Fruit fly (Drosophila melanogaster) S2 (cell line): ENCODE measurements around the gene Aldh.

Source experiments
- CG8478 ChIP-seq: fragments of >200 bp; optimal IDR thresholded peaks from 2 replicates; lab custom pipeline; 2018
- CTCF ChIP-seq, 2 experiments: fragments of >200 bp; optimal IDR thresholded peaks; 2 replicates each; lab custom pipeline; 2018

- TF ChIP-seq CG8478 (lab: Kevin White, UChicago) (no peak), CTCF (optimal IDR thresholded peaks at IDR 0.05; lab: Kevin White, UChicago) (no peak)
These were observed 33.5 kb downstream of the Aldh start for dm6 chr2L:9420660-9421059.
